Worm (Caenorhabditis elegans): ENCODE results near the gene ubc-22.

DNA sequence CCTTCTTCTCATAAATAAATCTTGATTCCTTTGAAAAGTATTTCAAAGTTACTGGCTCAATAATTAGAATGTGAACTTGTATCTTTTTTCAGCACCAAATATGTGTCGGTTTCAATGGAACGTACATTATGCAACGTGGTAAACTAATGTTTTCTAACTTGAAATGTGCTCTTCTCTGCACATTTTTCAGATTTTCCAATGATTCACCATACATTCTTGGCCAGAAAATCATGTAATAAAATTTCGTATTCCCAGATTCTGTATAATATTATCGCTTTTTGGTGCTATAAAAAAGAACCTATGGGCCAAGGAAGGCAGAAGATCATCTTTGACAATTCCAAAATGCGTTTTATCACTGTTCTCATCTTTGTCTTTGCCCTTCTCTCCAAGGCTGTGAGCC is 8.0 kb downstream of the ubc-22 start, which contains the start of gene C06E2.9:
- no peak for TF ChIP-seq ztf-23 (GFP tag; IDR thresholded peaks at IDR 0.05)
- TF ChIP-seq tab-1 (GFP tag; IDR thresholded peaks at IDR 0.05): no peak
- no peak for TF ChIP-seq flt-1 (GFP tag; IDR thresholded peaks at IDR 0.05)
- TF ChIP-seq ztf-29 (GFP tag; IDR thresholded peaks at IDR 0.05): no peak
- TF ChIP-seq T22C8.4 (GFP tag; IDR thresholded peaks at IDR 0.05): no peak
- TF ChIP-seq cog-1 (tag; optimal IDR thresholded peaks at IDR 0.05): no peak
- no peak for TF ChIP-seq ref-1 (GFP tag; conservative IDR thresholded peaks at IDR 0.05)

Measured in whole organism, midembryonic.